Fruit fly (Drosophila melanogaster) whole organism, pupa: Measurements from ENCODE around the gene CG15922.

Source experiments
- CG10348 ChIP-seq: fragments of 200-800 bp; sonication (Bioruptor generic); IDR thresholded peaks from 2 replicates; pipeline ENCODE4 v1.3.6; 2022; ENCODE audit warnings: missing biosample characterization, missing genetic modification characterization
- CG12605 ChIP-seq: fragments of 200-800 bp; sonication (Bioruptor generic); IDR thresholded peaks from 2 replicates; pipeline ENCODE4 v1.3.6; 2022; ENCODE audit warnings: missing biosample characterization, missing genetic modification characterization
- CG13204 ChIP-seq: fragments of 200-800 bp; sonication (Bioruptor generic); optimal IDR thresholded peaks from 2 replicates; lab custom pipeline; 2018; ENCODE audit warnings: missing biosample characterization, mild to moderate bottlenecking, missing genetic modification characterization, moderate library complexity
- CG14655 ChIP-seq: fragments of 200-800 bp; sonication (Bioruptor generic); optimal IDR thresholded peaks from 3 replicates; lab custom pipeline; 2017; ENCODE audit warnings: mild to moderate bottlenecking, missing biosample characterization, missing genetic modification reagents, missing genetic modification characterization
- CG15710 ChIP-seq: fragments of 200-800 bp; sonication (Bioruptor generic); optimal IDR thresholded peaks from 2 replicates; lab custom pipeline; 2018; ENCODE audit warnings: missing biosample characterization, mild to moderate bottlenecking, missing genetic modification characterization, moderate library complexity
- CG17806 ChIP-seq: fragments of 200-800 bp; sonication (Bioruptor generic); optimal IDR thresholded peaks from 2 replicates; lab custom pipeline; 2018; ENCODE audit warnings: missing biosample characterization, mild to moderate bottlenecking, missing genetic modification characterization, moderate library complexity
- CG32121 ChIP-seq: fragments of 200-800 bp; sonication (Bioruptor generic); IDR thresholded peaks from 2 replicates; pipeline ENCODE4 v1.3.6; 2022; ENCODE audit warnings: missing biosample characterization, missing genetic modification characterization
- CG34367 ChIP-seq: fragments of 200-800 bp; sonication (Bioruptor generic); optimal IDR thresholded peaks from 2 replicates; lab custom pipeline; 2018; ENCODE audit warnings: missing biosample characterization, mild to moderate bottlenecking, missing genetic modification characterization
- CG4496 ChIP-seq: fragments of 200-800 bp; sonication (Bioruptor generic); IDR thresholded peaks from 3 replicates; pipeline ENCODE4 v1.3.6; 2022; ENCODE audit warnings: missing biosample characterization, missing genetic modification characterization
- CG8159 ChIP-seq: fragments of 200-800 bp; sonication (Bioruptor generic); optimal IDR thresholded peaks from 3 replicates; lab custom pipeline; 2018; ENCODE audit warnings: missing biosample characterization, mild to moderate bottlenecking, missing genetic modification characterization, moderate library complexity
- CG8301 ChIP-seq: fragments of 200-800 bp; sonication (Bioruptor generic); optimal IDR thresholded peaks from 2 replicates; lab custom pipeline; 2018; ENCODE audit warnings: missing biosample characterization, mild to moderate bottlenecking, missing genetic modification characterization
- CG9948 ChIP-seq: fragments of 200-800 bp; sonication (Bioruptor generic); optimal IDR thresholded peaks from 2 replicates; lab custom pipeline; 2018; ENCODE audit warnings: missing biosample characterization, mild to moderate bottlenecking, missing genetic modification characterization, moderate library complexity
- D1 ChIP-seq: fragments of 200-800 bp; sonication (Bioruptor generic); optimal IDR thresholded peaks from 2 replicates; lab custom pipeline; 2018; ENCODE audit warnings: missing biosample characterization, mild to moderate bottlenecking, missing genetic modification characterization, moderate library complexity
- EcR ChIP-seq: fragments of 200-800 bp; sonication (Bioruptor generic); optimal IDR thresholded peaks from 3 replicates; lab custom pipeline; 2019; ENCODE audit warnings: missing biosample characterization, missing genetic modification characterization, mild to moderate bottlenecking, moderate library complexity, missing genetic modification reagents
- Ets98B ChIP-seq: fragments of 200-800 bp; sonication (Bioruptor generic); IDR thresholded peaks from 2 replicates; pipeline ENCODE4 v1.3.6; 2022; ENCODE audit warnings: missing biosample characterization, missing genetic modification characterization
- Pif1A ChIP-seq: fragments of 200-800 bp; sonication (Bioruptor generic); optimal IDR thresholded peaks from 3 replicates; lab custom pipeline; 2016; ENCODE audit warnings: missing biosample characterization, missing genetic modification characterization
- Pif1B ChIP-seq: fragments of 200-800 bp; sonication (Bioruptor generic); optimal IDR thresholded peaks from 3 replicates; lab custom pipeline; 2016; ENCODE audit warnings: missing biosample characterization, missing genetic modification characterization
- Snoo ChIP-seq: fragments of 200-800 bp; sonication (Bioruptor generic); optimal IDR thresholded peaks from 3 replicates; lab custom pipeline; 2017; ENCODE audit warnings: missing biosample characterization, mild to moderate bottlenecking, missing genetic modification characterization, inconsistent platforms
- fd96Ca ChIP-seq: fragments of 200-800 bp; sonication (Bioruptor generic); IDR thresholded peaks from 3 replicates; pipeline ENCODE4 v1.3.6; 2022; ENCODE audit warnings: missing biosample characterization, missing genetic modification characterization
- gl ChIP-seq: fragments of 200-800 bp; sonication (Bioruptor generic); optimal IDR thresholded peaks from 2 replicates; lab custom pipeline; 2018; ENCODE audit warnings: missing biosample characterization, mild to moderate bottlenecking, missing genetic modification characterization
- rn ChIP-seq: fragments of 200-800 bp; sonication (Bioruptor generic); IDR thresholded peaks from 2 replicates; pipeline ENCODE4 v1.3.6; 2022; ENCODE audit warnings: missing biosample characterization, missing genetic modification characterization

The CG15922 gene

dm6 chr3R:20551487-20552079 is 8.5 kb downstream of the CG15922 start:
- TF ChIP-seq CG12605 (GFP tag; lab: Robert Waterston, UW) (peak; percentile 37; the same call in 1 of the 2 replicates), Ets98B (GFP tag; lab: Robert Waterston, UW) (no peak), CG13204 (GFP tag; lab: Kevin White, UChicago) (no peak), CG8159 (no peak), CG14655 (no peak), CG17806 (tag; lab: Kevin White, UChicago) (no peak)
- TF ChIP-seq, all 21 proteins: peak for 1

- no peak for TF ChIP-seq D1 (tag; lab: Kevin White, UChicago)
- no peak for TF ChIP-seq CG8159
- peak; percentile 59 for TF ChIP-seq gl
- TF ChIP-seq fd96Ca (GFP tag; lab: Robert Waterston, UW): peak; percentile 63; the same call in 2 of the 3 replicates
- peak; percentile 55 for TF ChIP-seq Ets98B (GFP tag; lab: Robert Waterston, UW)
- peak; percentile 73; the same call in 2 of the 3 replicates for TF ChIP-seq CG4496 (GFP tag; lab: Robert Waterston, UW)
- TF ChIP-seq CG12605 (GFP tag; lab: Robert Waterston, UW): peak; percentile 69
- peak; percentile 64 for TF ChIP-seq Pif1B
- TF ChIP-seq Pif1A: peak; percentile 38
- TF ChIP-seq rn (GFP tag; lab: Robert Waterston, UW): no peak
- TF ChIP-seq Snoo (tag; lab: Kevin White, UChicago): peak; percentile 27
- peak; percentile 33 for TF ChIP-seq CG8301 (tag; lab: Kevin White, UChicago)
- TF ChIP-seq CG13204 (GFP tag; lab: Kevin White, UChicago): peak; percentile 60
- TF ChIP-seq CG17806 (tag; lab: Kevin White, UChicago): peak; percentile 6
- peak; percentile 28 for TF ChIP-seq CG14655
- peak; percentile 14 for TF ChIP-seq CG34367 (tag; lab: Kevin White, UChicago)
- no peak for TF ChIP-seq EcR (GFP tag; lab: Kevin White, UChicago)
- TF ChIP-seq CG10348 (GFP tag; lab: Robert Waterston, UW): no peak
- TF ChIP-seq CG15710 (tag; lab: Kevin White, UChicago): peak; percentile 13
- TF ChIP-seq CG32121 (GFP tag; lab: Robert Waterston, UW): peak; percentile 72
- TF ChIP-seq CG9948 (tag; lab: Kevin White, UChicago): no peak
Measured at dm6 chr3R:20550632-20551486, 9.2 kb downstream of the CG15922 start.

- TF ChIP-seq fd96Ca (GFP tag; lab: Robert Waterston, UW) (peak; percentile 87), CG13204 (GFP tag; lab: Kevin White, UChicago) (peak; percentile 60), Snoo (tag; lab: Kevin White, UChicago) (peak; percentile 86), Pif1A (peak; percentile 85), CG12605 (GFP tag; lab: Robert Waterston, UW) (peak; percentile 73), Pif1B (peak; percentile 86), CG8301 (tag; lab: Kevin White, UChicago) (peak; percentile 79), CG32121 (GFP tag; lab: Robert Waterston, UW) (peak; percentile 85), CG15710 (tag; lab: Kevin White, UChicago) (peak; percentile 91), CG10348 (GFP tag; lab: Robert Waterston, UW) (no peak), D1 (tag; lab: Kevin White, UChicago) (no peak), CG34367 (tag; lab: Kevin White, UChicago) (peak; percentile 79), rn (GFP tag; lab: Robert Waterston, UW) (peak; percentile 45; the same call in 1 of the 2 replicates), CG17806 (tag; lab: Kevin White, UChicago) (peak; percentile 87), CG8159 (peak; percentile 93), EcR (GFP tag; lab: Kevin White, UChicago) (peak; percentile 76), CG14655 (peak; percentile 90), gl (peak; percentile 61), CG9948 (tag; lab: Kevin White, UChicago) (peak; percentile 88), Ets98B (GFP tag; lab: Robert Waterston, UW) (peak; percentile 74; the same call in 1 of the 2 replicates), CG4496 (GFP tag; lab: Robert Waterston, UW) (peak; percentile 91)
Measured at dm6 chr3R:20549855-20550603, 10.1 kb downstream of the CG15922 start.

dm6 chr3R:20549017-20549854 is 10.8 kb downstream of the CG15922 start:
- no peak for TF ChIP-seq Pif1B
- peak; percentile 86 for TF ChIP-seq EcR (GFP tag; lab: Kevin White, UChicago)
- TF ChIP-seq CG4496 (GFP tag; lab: Robert Waterston, UW): 0 out of 3 replicates have a peak, but pooled peaks have one; percentile 31
- TF ChIP-seq CG10348 (GFP tag; lab: Robert Waterston, UW): no peak
- TF ChIP-seq CG32121 (GFP tag; lab: Robert Waterston, UW): 0 out of 2 replicates have a peak, but pooled peaks have one; percentile 36
- no peak for TF ChIP-seq Snoo (tag; lab: Kevin White, UChicago)
- peak; percentile 55; the same call in 2 of the 3 replicates for TF ChIP-seq fd96Ca (GFP tag; lab: Robert Waterston, UW)
- no peak for TF ChIP-seq CG8301 (tag; lab: Kevin White, UChicago)
- TF ChIP-seq rn (GFP tag; lab: Robert Waterston, UW): no peak
- TF ChIP-seq gl: no peak
- TF ChIP-seq CG14655: no peak
- 0 out of 2 replicates have a peak, but pooled peaks have one; percentile 22 for TF ChIP-seq CG12605 (GFP tag; lab: Robert Waterston, UW)
- no peak for TF ChIP-seq CG15710 (tag; lab: Kevin White, UChicago)
- no peak for TF ChIP-seq CG17806 (tag; lab: Kevin White, UChicago)
- TF ChIP-seq Pif1A: no peak
- no peak for TF ChIP-seq CG13204 (GFP tag; lab: Kevin White, UChicago)
- TF ChIP-seq CG9948 (tag; lab: Kevin White, UChicago): no peak
- no peak for TF ChIP-seq CG34367 (tag; lab: Kevin White, UChicago)
- peak; percentile 60 for TF ChIP-seq Ets98B (GFP tag; lab: Robert Waterston, UW)
- no peak for TF ChIP-seq CG8159
- TF ChIP-seq D1 (tag; lab: Kevin White, UChicago): no peak
